Fruit fly (Drosophila melanogaster) S2 (cell line): Measurements from ENCODE around the gene Tie.

ENCODE experiments used
- CG8478 ChIP-seq: fragments of >200 bp; optimal IDR thresholded peaks from 2 replicates; lab custom pipeline; 2018
- CTCF ChIP-seq, 2 experiments: fragments of >200 bp; optimal IDR thresholded peaks; 2 replicates each; lab custom pipeline; 2018

dm6 chr3L:4482509-4482908 lies 49.4 kb downstream of the Tie start, which contains the start of gene CG11350:
- no peak for TF ChIP-seq CG8478 (lab: Kevin White, UChicago)
- TF ChIP-seq CTCF (optimal IDR thresholded peaks at IDR 0.05; lab: Kevin White, UChicago) = no peak
